Fruit fly (Drosophila melanogaster) whole organism: ENCODE measurements around the gene CG7328.

ENCODE experiments used
- CG8478 ChIP-seq: fragments of >200 bp; optimal IDR thresholded peaks from 2 replicates; lab custom pipeline; 2018; ENCODE audit warnings: inconsistent platforms
- Dll ChIP-seq: fragments of >200 bp; optimal IDR thresholded peaks from 2 replicates; lab custom pipeline; 2017
- EcR ChIP-seq, 2 experiments: fragments of >200 bp; optimal IDR thresholded peaks; 2 replicates each; lab custom pipeline; 2017; ENCODE audit warnings: missing biosample characterization in 2 of 2, missing genetic modification characterization in 2 of 2, missing genetic modification reagents in 2 of 2
- pan ChIP-seq: fragments of >200 bp; optimal IDR thresholded peaks from 2 replicates; lab custom pipeline; 2017
- psq ChIP-seq: fragments of >200 bp; optimal IDR thresholded peaks from 2 replicates; lab custom pipeline; 2017
- usp ChIP-seq: fragments of >200 bp; optimal IDR thresholded peaks from 2 replicates; lab custom pipeline; 2017; ENCODE audit warnings: missing biosample characterization, missing genetic modification characterization, mixed read lengths

The CG7328 gene

DNA sequence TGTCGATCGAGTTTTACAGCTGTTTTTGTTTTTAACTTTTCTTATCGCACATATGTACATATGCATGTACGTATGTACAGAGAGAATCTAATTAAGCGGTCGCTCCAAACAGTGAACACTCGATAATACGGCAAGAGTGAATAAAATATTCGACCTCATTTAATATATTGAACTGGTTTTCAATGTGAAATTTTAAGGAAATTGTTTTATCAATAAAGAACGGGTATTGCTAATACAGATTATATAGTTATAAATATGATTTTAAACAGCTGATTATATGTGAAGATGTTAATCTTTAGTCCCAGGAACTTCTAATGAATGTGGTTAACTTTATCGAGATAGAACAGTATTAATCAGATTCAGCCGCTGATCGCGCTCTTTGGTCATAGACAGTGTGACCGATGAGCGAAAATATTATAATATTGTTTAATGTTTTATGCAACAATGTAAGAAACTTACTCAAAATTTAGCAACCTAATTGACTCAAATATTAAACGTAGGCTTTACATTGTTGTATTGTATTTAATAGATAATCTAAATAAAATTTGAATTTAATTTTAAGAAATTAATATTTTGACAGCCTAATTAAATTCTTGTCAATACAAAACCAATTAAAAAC, at the start of gene CG7328:
TSS of gene CG7328 (minus strand) at position 19 of the 619 bp plus-strand sequence.
- TF ChIP-seq pan, result no peak
- no peak for TF ChIP-seq CG8478 (lab: Kevin White, UChicago)
- no peak for TF ChIP-seq EcR (GFP tag; optimal IDR thresholded peaks at IDR 0.05; lab: Kevin White, UChicago)
- no peak for TF ChIP-seq usp
- TF ChIP-seq psq (lab: Kevin White, UChicago), result no peak
- TF ChIP-seq Dll (lab: Kevin White, UChicago), result no peak

DNA sequence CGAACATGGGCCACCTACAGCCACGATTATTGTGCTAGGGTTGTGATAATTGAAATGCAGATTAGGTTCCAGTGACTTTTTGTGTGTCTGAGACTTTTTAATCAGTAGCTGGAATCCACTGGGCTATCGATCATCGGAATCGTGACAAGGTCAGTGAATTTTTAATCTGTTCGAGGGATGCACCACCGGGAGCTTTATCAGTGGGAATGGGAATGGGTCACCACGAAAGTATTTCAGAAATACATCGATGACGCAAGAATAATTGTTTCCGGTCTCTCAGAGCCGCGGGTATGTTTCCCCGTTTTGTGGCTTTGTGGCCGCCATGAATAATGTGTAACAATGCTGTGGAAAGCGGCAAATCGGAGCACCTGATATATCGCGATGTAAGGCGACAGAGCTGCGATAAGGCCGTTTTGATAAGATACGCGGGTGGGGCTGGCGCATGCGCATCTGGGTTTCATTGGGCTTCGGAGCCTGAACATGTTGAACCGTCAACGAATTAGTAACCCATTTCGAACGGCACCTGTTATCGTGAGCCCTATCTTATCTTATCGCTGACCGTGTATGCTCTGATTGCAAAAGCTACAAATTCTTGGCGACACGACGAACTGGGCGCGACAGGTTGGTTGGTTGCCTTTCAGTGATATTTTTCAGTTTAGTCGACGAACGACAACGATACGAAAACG, 47.6 kb upstream of the CG7328 start, which contains the start of gene Ssk:
TSS of gene Ssk (plus strand) at position 638 of the 686 bp plus-strand sequence.
- TF ChIP-seq usp, result no peak
- TF ChIP-seq CG8478 (lab: Kevin White, UChicago), result no peak
- TF ChIP-seq Dll (lab: Kevin White, UChicago), result no peak
- TF ChIP-seq psq (lab: Kevin White, UChicago), result no peak
- no peak for TF ChIP-seq EcR (GFP tag; optimal IDR thresholded peaks at IDR 0.05; lab: Kevin White, UChicago)
- no peak for TF ChIP-seq pan

DNA sequence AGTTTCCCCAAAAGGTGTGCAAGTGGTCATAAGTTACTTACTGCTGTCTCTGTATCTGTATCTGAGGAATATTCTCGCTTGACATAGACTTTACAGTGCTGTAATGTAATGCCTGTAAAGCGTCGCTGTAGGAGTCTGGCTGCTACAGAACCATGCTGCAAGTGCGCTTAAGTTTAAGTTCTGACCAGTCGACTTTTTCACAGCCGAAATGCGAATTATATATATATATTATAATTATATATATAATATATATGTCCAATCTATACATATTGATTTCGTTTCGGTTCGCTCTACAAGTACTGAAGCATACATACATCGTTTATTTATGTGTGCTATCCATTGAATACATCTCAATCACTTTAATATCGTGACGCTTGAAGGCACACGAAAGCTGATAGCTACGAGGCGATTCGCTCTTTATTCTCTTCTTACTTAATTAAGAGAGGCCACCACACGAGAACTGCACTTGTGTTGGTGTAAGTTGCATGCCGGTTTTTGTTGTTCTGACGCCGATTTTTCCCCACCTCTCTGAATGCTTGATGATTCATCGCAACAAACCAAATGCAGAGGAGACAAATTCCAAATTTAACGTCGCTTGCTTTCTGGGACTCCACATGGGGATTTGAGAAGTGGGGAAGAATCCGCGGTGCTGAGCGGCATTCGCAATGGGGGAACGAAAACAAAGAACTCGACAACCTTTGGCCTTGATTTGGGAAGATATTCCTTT, 46.0 kb upstream of the CG7328 start:
- TF ChIP-seq EcR (GFP tag; optimal IDR thresholded peaks at IDR 0.05; lab: Kevin White, UChicago) (peak in 1 of 2 experiments; percentile 24), psq (lab: Kevin White, UChicago) (no peak), usp (no peak)

DNA sequence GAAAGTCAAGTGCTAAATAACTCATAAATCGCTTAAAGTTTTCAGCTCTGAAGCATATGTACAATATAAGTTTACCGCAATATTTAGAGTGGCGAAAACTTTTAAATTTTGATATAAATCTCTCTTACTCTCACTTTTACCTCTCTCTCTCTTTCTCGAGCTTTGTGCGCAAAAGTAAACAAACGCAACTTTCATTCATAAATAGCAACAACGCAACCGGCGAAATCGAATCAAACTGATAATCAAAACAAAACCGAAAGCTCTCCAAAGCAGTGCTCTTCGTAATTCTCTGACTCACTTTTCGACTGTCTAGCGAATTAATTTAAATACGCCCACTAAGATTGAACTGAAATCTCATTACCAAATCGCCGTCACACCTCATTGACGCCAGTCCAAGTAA, 45.5 kb upstream of the CG7328 start:
- TF ChIP-seq pan, result no peak
- no peak for TF ChIP-seq CG8478 (lab: Kevin White, UChicago)

DNA sequence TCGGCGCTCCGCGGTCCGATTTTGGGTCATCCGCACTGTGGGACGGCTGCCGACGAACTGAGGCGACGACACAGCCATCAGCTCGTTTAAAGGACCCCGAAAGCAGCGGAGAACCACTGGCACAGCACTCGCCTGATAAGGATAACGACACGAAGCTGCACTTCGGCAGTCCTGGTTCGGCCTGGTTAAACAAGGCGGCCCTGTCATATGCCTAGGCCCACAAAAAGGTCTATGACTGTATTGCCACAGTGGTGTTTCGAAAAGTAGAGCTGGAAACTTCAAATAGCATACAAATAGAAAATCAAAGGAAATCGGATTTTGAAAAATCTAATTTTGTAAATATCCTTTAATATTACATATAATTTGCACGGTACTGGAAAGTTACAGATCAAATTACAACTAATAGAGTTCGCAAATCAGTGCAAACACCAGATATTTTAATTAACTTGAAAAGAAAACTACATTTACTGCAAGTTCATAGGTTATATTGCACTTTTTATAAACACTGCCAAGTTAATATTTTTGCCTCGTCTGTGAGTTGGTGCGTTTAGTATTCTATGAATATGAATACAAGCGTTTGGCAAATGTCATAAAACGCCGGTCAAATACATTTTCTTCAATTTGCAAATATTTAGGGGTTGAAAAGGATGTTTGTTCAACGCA, 44.9 kb upstream of the CG7328 start:
- TF ChIP-seq CG8478 (lab: Kevin White, UChicago), result no peak
- no peak for TF ChIP-seq EcR (GFP tag; optimal IDR thresholded peaks at IDR 0.05; lab: Kevin White, UChicago)
- no peak for TF ChIP-seq Dll (lab: Kevin White, UChicago)
- TF ChIP-seq psq (lab: Kevin White, UChicago), result no peak
- TF ChIP-seq usp, result no peak
- no peak for TF ChIP-seq pan

DNA sequence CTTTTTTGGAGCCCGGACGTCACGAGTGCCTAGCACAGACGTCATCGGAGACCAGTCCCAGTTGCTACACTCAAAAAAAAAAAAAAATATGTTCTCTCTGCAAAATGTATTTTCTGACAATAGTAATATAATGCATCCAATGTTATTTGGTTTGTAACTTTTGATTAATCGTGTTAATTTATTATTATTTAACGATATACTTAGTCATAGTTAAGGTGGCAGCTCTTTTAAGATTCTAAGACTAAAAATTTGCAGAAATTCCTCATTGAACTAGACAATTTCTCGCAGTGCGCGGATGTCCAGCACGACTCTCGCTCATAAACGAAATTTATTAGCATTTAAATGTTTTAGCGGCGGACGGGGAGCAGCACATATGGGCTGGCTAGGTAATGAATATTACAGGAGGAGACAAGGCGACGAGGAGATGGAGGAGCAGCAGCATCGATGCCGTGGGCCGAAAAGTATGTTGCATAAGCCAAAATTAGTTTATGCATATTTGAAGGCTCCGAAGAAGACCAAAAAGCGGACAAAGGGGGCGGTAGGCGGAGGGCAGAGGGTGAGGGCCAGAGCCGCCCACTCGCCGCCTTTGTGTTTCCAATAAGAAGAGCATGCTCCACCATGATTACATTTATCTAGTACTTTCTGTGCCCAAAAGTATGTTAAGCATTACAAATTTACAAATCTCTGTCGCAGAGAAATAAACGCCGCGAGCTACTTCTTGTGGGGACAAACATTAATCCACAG, 43.1 kb upstream of the CG7328 start:
- TF ChIP-seq Dll (lab: Kevin White, UChicago) (no peak), pan (no peak), CG8478 (lab: Kevin White, UChicago) (no peak), usp (no peak), EcR (GFP tag; optimal IDR thresholded peaks at IDR 0.05; lab: Kevin White, UChicago) (no peak), psq (lab: Kevin White, UChicago) (no peak)

DNA sequence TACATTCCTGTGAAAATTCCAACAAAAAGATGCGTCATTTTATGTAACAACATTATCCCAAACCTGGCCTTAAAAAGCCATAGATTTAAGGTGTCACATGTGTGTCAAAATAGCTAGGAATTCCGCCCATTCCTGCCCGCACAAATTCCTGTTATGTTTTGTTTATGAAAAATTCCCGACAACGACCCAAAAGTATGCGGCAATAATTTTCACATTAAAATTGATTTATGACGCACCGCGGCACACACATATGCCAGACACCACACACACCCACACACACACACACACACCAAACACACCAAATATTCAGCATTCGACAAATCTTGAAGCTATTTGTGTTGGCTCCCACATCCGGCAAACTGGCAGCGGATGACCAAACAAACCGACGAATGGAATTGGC, 42.4 kb upstream of the CG7328 start:
- TF ChIP-seq EcR (GFP tag; optimal IDR thresholded peaks at IDR 0.05; lab: Kevin White, UChicago) (no peak), psq (lab: Kevin White, UChicago) (no peak), Dll (lab: Kevin White, UChicago) (no peak), usp (no peak), pan (no peak), CG8478 (lab: Kevin White, UChicago) (no peak)

DNA sequence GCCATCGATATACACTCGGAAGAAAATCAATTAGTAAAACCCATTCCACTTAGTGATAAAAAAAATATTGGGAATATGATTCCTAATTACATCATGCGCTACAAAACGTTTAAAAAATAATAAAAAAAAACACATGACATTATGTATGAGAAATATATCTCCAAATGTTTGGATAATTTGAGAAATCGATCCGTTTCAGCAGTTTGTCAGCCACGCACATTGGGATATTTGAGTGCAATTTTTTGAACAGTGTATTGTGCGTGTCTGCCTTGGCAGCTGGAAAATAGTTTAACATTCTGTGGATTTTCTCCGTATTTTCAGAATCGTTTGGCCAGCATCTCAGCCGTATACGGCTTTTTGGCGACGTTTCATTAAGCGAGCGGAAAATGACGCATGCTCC, 37.7 kb upstream of the CG7328 start:
- TF ChIP-seq usp (no peak), CG8478 (lab: Kevin White, UChicago) (no peak), Dll (lab: Kevin White, UChicago) (no peak), pan (no peak), psq (lab: Kevin White, UChicago) (no peak), EcR (GFP tag; optimal IDR thresholded peaks at IDR 0.05; lab: Kevin White, UChicago) (no peak)

DNA sequence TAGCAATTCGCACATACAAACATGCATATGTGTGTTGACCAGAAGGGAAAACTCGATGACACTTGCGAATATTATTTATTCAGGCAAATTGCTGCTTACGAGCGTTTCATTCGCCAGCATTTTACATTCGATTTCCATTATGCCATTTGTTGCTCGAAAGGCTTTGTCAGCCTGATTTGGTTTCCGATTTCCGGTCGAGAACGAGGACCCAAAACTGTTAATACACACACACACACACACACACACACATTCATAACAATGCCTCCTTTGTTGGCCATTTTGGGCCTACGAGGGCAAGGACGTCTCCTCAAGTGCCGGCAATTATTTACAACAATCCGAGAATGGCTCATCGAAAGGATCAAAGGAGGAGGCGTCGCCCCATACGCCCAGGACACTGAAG, 37.3 kb upstream of the CG7328 start:
- TF ChIP-seq Dll (lab: Kevin White, UChicago) (no peak), CG8478 (lab: Kevin White, UChicago) (no peak), psq (lab: Kevin White, UChicago) (no peak), EcR (GFP tag; optimal IDR thresholded peaks at IDR 0.05; lab: Kevin White, UChicago) (no peak), pan (no peak), usp (no peak)

DNA sequence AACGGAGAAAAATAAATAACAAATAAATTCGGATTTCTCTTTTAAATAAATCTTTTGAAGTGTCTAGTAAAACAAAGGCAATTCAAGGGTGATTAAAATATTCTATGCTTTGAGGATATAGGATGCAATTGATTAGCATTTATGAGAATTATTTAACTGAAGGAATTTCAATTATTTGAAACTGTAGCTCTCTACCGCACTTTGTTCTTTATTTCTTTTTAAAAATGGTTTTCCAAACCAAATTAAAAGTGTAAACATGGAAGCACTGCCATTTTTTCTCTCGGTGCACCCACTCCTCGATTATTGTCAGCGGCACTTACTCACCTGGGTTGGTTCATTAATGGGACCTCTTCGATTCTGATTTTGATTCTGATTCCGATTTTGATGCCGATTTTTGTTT, 27.7 kb upstream of the CG7328 start:
- no peak for TF ChIP-seq Dll (lab: Kevin White, UChicago)
- TF ChIP-seq psq (lab: Kevin White, UChicago), result no peak
- TF ChIP-seq EcR (GFP tag; optimal IDR thresholded peaks at IDR 0.05; lab: Kevin White, UChicago), result no peak
- no peak for TF ChIP-seq pan
- TF ChIP-seq usp, result no peak
- TF ChIP-seq CG8478 (lab: Kevin White, UChicago), result no peak

DNA sequence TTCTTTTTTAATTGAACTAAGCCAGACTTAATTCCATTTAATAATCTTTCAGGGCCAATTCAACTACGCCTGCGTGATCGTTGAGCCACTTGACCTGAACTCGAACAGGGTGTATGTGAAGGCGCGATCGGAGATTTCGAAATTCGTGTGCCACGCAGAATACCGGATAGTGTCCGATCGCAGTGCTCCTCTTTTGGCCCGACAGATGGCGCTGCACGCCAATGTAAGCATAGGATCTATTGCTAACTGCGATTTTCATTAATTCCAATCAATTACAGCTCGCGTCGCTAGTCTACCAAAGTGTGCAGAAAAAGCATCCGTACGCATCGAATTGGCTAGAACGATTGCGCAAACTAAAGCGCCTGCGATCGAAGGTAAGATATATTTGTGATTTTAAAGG, 2.1 kb downstream of the CG7328 start:
- TF ChIP-seq usp (no peak), pan (no peak), psq (lab: Kevin White, UChicago) (no peak), Dll (lab: Kevin White, UChicago) (no peak), EcR (GFP tag; optimal IDR thresholded peaks at IDR 0.05; lab: Kevin White, UChicago) (no peak), CG8478 (lab: Kevin White, UChicago) (no peak)
